Worm (Caenorhabditis elegans) whole organism, L4 larva: Measurements from ENCODE around the gene C25D7.10.
A peak's percentile ranks its signal among the peaks of the same experiment; 100 is the strongest.

Experiments
- F10B5.3 ChIP-seq: sonication (generic microtip); optimal IDR thresholded peaks from 2 replicates; lab custom pipeline; 2016; ENCODE audit warnings: mild to moderate bottlenecking, missing genetic modification characterization, missing compliant biosample characterization
- F26F4.8 ChIP-seq: fragments of 200-800 bp; sonication (Bioruptor generic); conservative IDR thresholded peaks from 2 replicates; pipeline ENCODE4 v1.3.6; 2022; ENCODE audit warnings: missing genetic modification characterization, missing compliant biosample characterization
- F44E2.7 ChIP-seq: fragments of 200-800 bp; sonication (Bioruptor generic); IDR thresholded peaks from 2 replicates; pipeline ENCODE4 v2.1.2; 2022; ENCODE audit warnings: missing genetic modification characterization, missing compliant biosample characterization
- R02D3.7 ChIP-seq: fragments of 150-350 bp; sonication (generic microtip); optimal IDR thresholded peaks from 3 replicates; lab custom pipeline; 2014; ENCODE audit warnings: missing biosample characterization, missing genetic modification characterization
- Y48G9A.11 ChIP-seq: fragments of 200-800 bp; sonication (Bioruptor generic); IDR thresholded peaks from 2 replicates; pipeline ENCODE4 v1.3.6; 2022; ENCODE audit warnings: missing genetic modification reagents, missing genetic modification characterization, missing compliant biosample characterization
- Y75B8A.6 ChIP-seq: fragments of 200-800 bp; sonication (Bioruptor generic); IDR thresholded peaks from 2 replicates; pipeline ENCODE4 v1.3.6; 2022; ENCODE audit warnings: missing genetic modification reagents, missing genetic modification characterization, missing compliant biosample characterization
- ZK337.2 ChIP-seq: fragments of 200-800 bp; sonication (Bioruptor generic); IDR thresholded peaks from 2 replicates; pipeline ENCODE4 v1.3.6; 2022; ENCODE audit warnings: missing genetic modification reagents, missing genetic modification characterization, missing compliant biosample characterization
- aly-2 ChIP-seq: sonication (generic microtip); optimal IDR thresholded peaks from 2 replicates; lab custom pipeline; 2018; ENCODE audit warnings: missing biosample characterization, missing genetic modification characterization
- ceh-28 ChIP-seq: fragments of 150-350 bp; optimal IDR thresholded peaks from 2 replicates; lab custom pipeline; 2014; ENCODE audit warnings: missing biosample characterization, missing genetic modification reagents, missing genetic modification characterization
- ceh-44 ChIP-seq: fragments of 200-800 bp; sonication (Bioruptor generic); IDR thresholded peaks from 2 replicates; pipeline ENCODE4 v1.3.6; 2022; ENCODE audit warnings: missing genetic modification reagents, missing genetic modification characterization, missing compliant biosample characterization
- ceh-62 ChIP-seq: sonication (generic microtip); optimal IDR thresholded peaks from 2 replicates; lab custom pipeline; 2017; ENCODE audit warnings: missing biosample characterization, missing genetic modification characterization
- cey-2 ChIP-seq: sonication (generic microtip); optimal IDR thresholded peaks from 3 replicates; lab custom pipeline; 2017; ENCODE audit warnings: missing genetic modification characterization, mild to moderate bottlenecking, missing compliant biosample characterization, antibody characterized with exemption, borderline replicate concordance; ENCODE audit not compliant: insufficient read depth
- daf-8 ChIP-seq: fragments of 200-800 bp; sonication (Bioruptor generic); IDR thresholded peaks from 2 replicates; pipeline ENCODE4 v1.3.6; 2022; ENCODE audit warnings: missing genetic modification characterization, missing compliant biosample characterization
- dmd-6 ChIP-seq: fragments of 200-800 bp; sonication (Bioruptor generic); IDR thresholded peaks from 2 replicates; pipeline ENCODE4 v1.3.6; 2022; ENCODE audit warnings: missing genetic modification reagents, missing genetic modification characterization, missing compliant biosample characterization
- dmd-9 ChIP-seq: fragments of 200-800 bp; sonication (Bioruptor generic); IDR thresholded peaks from 2 replicates; pipeline ENCODE4 v1.3.6; 2022; ENCODE audit warnings: missing genetic modification reagents, missing genetic modification characterization, missing compliant biosample characterization
- dpl-1 ChIP-seq: fragments of 150-350 bp; optimal IDR thresholded peaks from 2 replicates; lab custom pipeline; 2014; ENCODE audit warnings: missing biosample characterization, missing genetic modification reagents, missing genetic modification characterization
- duxl-1 ChIP-seq: sonication (generic microtip); optimal IDR thresholded peaks from 2 replicates; lab custom pipeline; 2016; ENCODE audit warnings: mild to moderate bottlenecking, missing genetic modification characterization, moderate library complexity, missing compliant biosample characterization; ENCODE audit not compliant: poor library complexity
- egl-27 ChIP-seq: sonication (generic microtip); optimal IDR thresholded peaks from 3 replicates; lab custom pipeline; 2017; ENCODE audit warnings: missing biosample characterization, missing genetic modification reagents, missing genetic modification characterization
- egl-43 ChIP-seq: fragments of 200-800 bp; sonication (Bioruptor generic); IDR thresholded peaks from 2 replicates; pipeline ENCODE4 v1.3.6; 2022; ENCODE audit warnings: missing genetic modification reagents, missing genetic modification characterization, missing compliant biosample characterization
- fkh-10 ChIP-seq: fragments of 150-350 bp; optimal IDR thresholded peaks from 2 replicates; lab custom pipeline; 2014; ENCODE audit warnings: missing biosample characterization, missing genetic modification reagents, missing genetic modification characterization
- gei-8 ChIP-seq: fragments of 200-800 bp; sonication (Bioruptor generic); optimal IDR thresholded peaks from 2 replicates; lab custom pipeline; 2018; ENCODE audit warnings: mild to moderate bottlenecking, missing genetic modification characterization, missing compliant biosample characterization
- hlh-11 ChIP-seq: fragments of 200-800 bp; sonication (Bioruptor generic); optimal IDR thresholded peaks from 2 replicates; lab custom pipeline; 2018; ENCODE audit warnings: mild to moderate bottlenecking, missing genetic modification characterization, missing compliant biosample characterization
- hlh-30 ChIP-seq: sonication (generic microtip); optimal IDR thresholded peaks from 2 replicates; lab custom pipeline; 2017; ENCODE audit warnings: antibody characterized with exemption, mild to moderate bottlenecking, missing genetic modification characterization, missing compliant biosample characterization; ENCODE audit not compliant: insufficient read depth
- lin-13 ChIP-seq: fragments of 150-350 bp; optimal IDR thresholded peaks from 2 replicates; lab custom pipeline; 2014; ENCODE audit warnings: missing biosample characterization, missing genetic modification reagents, missing genetic modification characterization
- lin-15B ChIP-seq: fragments of 150-350 bp; sonication (generic microtip); optimal IDR thresholded peaks from 3 replicates; lab custom pipeline; 2014; ENCODE audit warnings: missing biosample characterization, missing genetic modification characterization
- lin-29 ChIP-seq: fragments of 200-800 bp; sonication (Bioruptor generic); IDR thresholded peaks from 2 replicates; pipeline ENCODE4 v1.3.6; 2022; ENCODE audit warnings: missing genetic modification reagents, missing genetic modification characterization, missing compliant biosample characterization
- lin-39 ChIP-seq: fragments of 150-350 bp; optimal IDR thresholded peaks from 2 replicates; lab custom pipeline; 2014; ENCODE audit warnings: missing biosample characterization, missing genetic modification reagents, missing genetic modification characterization
- lir-3 ChIP-seq: sonication (generic microtip); optimal IDR thresholded peaks from 2 replicates; lab custom pipeline; 2016; ENCODE audit warnings: mild to moderate bottlenecking, missing genetic modification characterization, missing compliant biosample characterization
- lsy-2 ChIP-seq, 2 experiments: fragments of 150-350 bp in 1 of 2; sonication (generic microtip) in 1 of 2; optimal IDR thresholded peaks; 2 replicates each; lab custom pipeline; 2014 to 2017; ENCODE audit warnings: missing biosample characterization in 2 of 2, missing genetic modification characterization in 2 of 2
- madf-5 ChIP-seq, 2 experiments: fragments of 200-800 bp; sonication (Bioruptor generic); IDR thresholded peaks; 2 replicates each; pipeline ENCODE4 v1.3.6; 2022; ENCODE audit warnings: missing compliant biosample characterization in 2 of 2, missing genetic modification characterization in 2 of 2
- madf-9 ChIP-seq: fragments of 200-800 bp; sonication (Bioruptor generic); conservative IDR thresholded peaks from 2 replicates; pipeline ENCODE4 v1.3.6; 2022; ENCODE audit warnings: missing genetic modification reagents, missing genetic modification characterization, missing compliant biosample characterization
- mep-1 ChIP-seq: fragments of 150-350 bp; sonication (generic microtip); optimal IDR thresholded peaks from 3 replicates; lab custom pipeline; 2014; ENCODE audit warnings: missing biosample characterization, missing genetic modification characterization
- mes-2 ChIP-seq: sonication (generic microtip); optimal IDR thresholded peaks from 2 replicates; lab custom pipeline; 2016; ENCODE audit warnings: missing genotype, mild to moderate bottlenecking, missing genetic modification characterization, missing compliant biosample characterization; ENCODE audit not compliant: poor library complexity, severe bottlenecking
- mxl-3 ChIP-seq: fragments of 200-800 bp; sonication (Bioruptor generic); optimal IDR thresholded peaks from 2 replicates; lab custom pipeline; 2018; ENCODE audit warnings: mild to moderate bottlenecking, missing genetic modification characterization, missing compliant biosample characterization
- nhr-10 ChIP-seq: fragments of 150-350 bp; optimal IDR thresholded peaks from 2 replicates; lab custom pipeline; 2014; ENCODE audit warnings: missing biosample characterization, missing genetic modification characterization
- nhr-102 ChIP-seq: sonication (generic microtip); optimal IDR thresholded peaks from 2 replicates; lab custom pipeline; 2016; ENCODE audit warnings: mild to moderate bottlenecking, missing genetic modification characterization, moderate library complexity, missing compliant biosample characterization
- nhr-28 ChIP-seq: fragments of 150-350 bp; optimal IDR thresholded peaks from 2 replicates; lab custom pipeline; 2014; ENCODE audit warnings: missing biosample characterization, missing genetic modification characterization
- nhr-41 ChIP-seq: fragments of 200-800 bp; sonication (Bioruptor generic); IDR thresholded peaks from 2 replicates; pipeline ENCODE4 v1.3.6; 2022; ENCODE audit warnings: missing genetic modification reagents, missing genetic modification characterization, missing compliant biosample characterization
- nhr-48 ChIP-seq: sonication (generic microtip); optimal IDR thresholded peaks from 2 replicates; lab custom pipeline; 2016; ENCODE audit warnings: mild to moderate bottlenecking, missing genetic modification characterization, missing compliant biosample characterization
- nhr-77 ChIP-seq: fragments of 150-350 bp; optimal IDR thresholded peaks from 2 replicates; lab custom pipeline; 2014; ENCODE audit warnings: missing biosample characterization, missing genetic modification characterization
- php-3 ChIP-seq: fragments of 200-800 bp; sonication (Bioruptor generic); IDR thresholded peaks from 2 replicates; pipeline ENCODE4 v1.3.6; 2022; ENCODE audit warnings: missing genetic modification reagents, missing genetic modification characterization, missing compliant biosample characterization
- pqm-1 ChIP-seq: sonication (generic microtip); optimal IDR thresholded peaks from 2 replicates; lab custom pipeline; 2017; ENCODE audit warnings: missing biosample characterization, missing genetic modification characterization
- sdz-12 ChIP-seq: fragments of 200-800 bp; sonication (Bioruptor generic); optimal IDR thresholded peaks from 2 replicates; lab custom pipeline; 2018; ENCODE audit warnings: mild to moderate bottlenecking, missing genetic modification characterization, missing compliant biosample characterization
- set-16 ChIP-seq: fragments of 200-800 bp; sonication (Bioruptor generic); IDR thresholded peaks from 2 replicates; pipeline ENCODE4 v1.3.6; 2022; ENCODE audit warnings: missing genetic modification reagents, missing genetic modification characterization, missing compliant biosample characterization
- snpc-4 ChIP-seq: fragments of 150-350 bp; optimal IDR thresholded peaks from 2 replicates; lab custom pipeline; 2014; ENCODE audit warnings: missing biosample characterization, missing genetic modification characterization
- tag-97 ChIP-seq: fragments of 200-800 bp; sonication (Bioruptor generic); IDR thresholded peaks from 2 replicates; pipeline ENCODE4 v1.3.6; 2022; ENCODE audit warnings: missing genetic modification characterization, missing compliant biosample characterization
- unc-62 ChIP-seq, 3 experiments: fragments of 150-350 bp in 1 of 3; sonication (generic microtip); optimal IDR thresholded peaks in 2 of 3; peaks in 1 of 3; 1 replicate in 1 of 3; 2 replicates in 2 of 3; lab custom pipeline; 2014 to 2017; ENCODE audit warnings: missing biosample characterization in 3 of 3, missing genetic modification characterization in 3 of 3, missing genetic modification reagents in 3 of 3, missing genotype in 1 of 3
- zag-1 ChIP-seq: fragments of 150-350 bp; optimal IDR thresholded peaks from 2 replicates; lab custom pipeline; 2014; ENCODE audit warnings: missing biosample characterization, missing genetic modification characterization
- zfp-3 ChIP-seq: fragments of 200-800 bp; sonication (Bioruptor generic); conservative IDR thresholded peaks from 2 replicates; pipeline ENCODE4 v1.3.6; 2022; ENCODE audit warnings: missing genetic modification reagents, missing genetic modification characterization, missing compliant biosample characterization
- zip-2 ChIP-seq: fragments of 150-350 bp; optimal IDR thresholded peaks from 2 replicates; lab custom pipeline; 2014; ENCODE audit warnings: missing biosample characterization, missing genetic modification characterization
- ztf-7 ChIP-seq: fragments of 150-350 bp; optimal IDR thresholded peaks from 2 replicates; lab custom pipeline; 2014; ENCODE audit warnings: missing biosample characterization, missing genetic modification characterization

Gene C25D7.10

ce11 chrV:15085335-15085800 is 18.1 kb downstream of the C25D7.10 start, which contains the start of the genes ahsa-1 and C01G10.7:
Gene ahsa-1 (minus strand): TSS chrV:15085385.
Gene C01G10.7 (plus strand): TSS chrV:15085747.
- TF ChIP-seq set-16 (GFP tag; lab: Robert Waterston, UW) (no peak), zip-2 (no peak), nhr-102 (tag; lab: Kevin White, UChicago) (no peak), ZK337.2 (peak; percentile 91), dpl-1 (peak; percentile 84), aly-2 (tag; lab: Kevin White, UChicago) (no peak), tag-97 (GFP tag; lab: Robert Waterston, UW) (0 out of 2 replicates have a peak, but pooled peaks have one; percentile 12), egl-43 (no peak), dmd-6 (GFP tag; lab: Robert Waterston, UW) (peak; percentile 86), ceh-62 (tag; lab: Kevin White, UChicago) (no peak), R02D3.7 (tag; lab: Kevin White, UChicago) (peak; percentile 89), lin-15B (tag; lab: Kevin White, UChicago) (peak; percentile 91), Y48G9A.11 (GFP tag; lab: Robert Waterston, UW) (peak; percentile 82), fkh-10 (GFP tag; lab: Kevin White, UChicago) (peak; percentile 80), mxl-3 (GFP tag; lab: Kevin White, UChicago) (peak; percentile 19), mes-2 (peak; percentile 99), lir-3 (tag; lab: Kevin White, UChicago) (no peak), zag-1 (no peak), madf-5 (GFP tag; IDR thresholded peaks at IDR 0.05; lab: Robert Waterston, UW) (peak; percentile 45 to 64; a peak in 2 of 4 replicates), gei-8 (GFP tag; lab: Kevin White, UChicago) (no peak), nhr-28 (tag; lab: Kevin White, UChicago) (peak; percentile 64), daf-8 (GFP tag; lab: Robert Waterston, UW) (no peak), ztf-7 (tag; lab: Kevin White, UChicago) (peak; percentile 40), F26F4.8 (no peak), cey-2 (no peak), snpc-4 (tag; lab: Kevin White, UChicago) (no peak), nhr-10 (peak; percentile 8), egl-27 (tag; lab: Kevin White, UChicago) (no peak), dmd-9 (GFP tag; lab: Robert Waterston, UW) (peak; percentile 86), madf-9 (GFP tag; lab: Robert Waterston, UW) (peak; percentile 75), nhr-77 (tag; lab: Kevin White, UChicago) (peak; percentile 88), Y75B8A.6 (GFP tag; lab: Robert Waterston, UW) (no peak), nhr-41 (no peak), unc-62 (GFP tag; optimal IDR thresholded peaks at IDR 0.05 in 1 of 2; lab: Kevin White, UChicago) (no peak), unc-62 (tag; optimal IDR thresholded peaks at IDR 0.05; lab: Kevin White, UChicago) (no peak), lin-39 (tag; lab: Kevin White, UChicago) (no peak), php-3 (GFP tag; lab: Robert Waterston, UW) (no peak), nhr-48 (tag; lab: Kevin White, UChicago) (no peak), zfp-3 (GFP tag; lab: Robert Waterston, UW) (0 out of 2 replicates have a peak, but pooled peaks have one; percentile 32), sdz-12 (GFP tag; lab: Kevin White, UChicago) (no peak), hlh-11 (tag; lab: Kevin White, UChicago) (peak; percentile 74), ceh-44 (GFP tag; lab: Robert Waterston, UW) (peak; percentile 72; the same call in 1 of the 2 replicates), lin-29 (GFP tag; lab: Robert Waterston, UW) (no peak), mep-1 (no peak), F44E2.7 (GFP tag; lab: Robert Waterston, UW) (no peak), ceh-28 (tag; lab: Kevin White, UChicago) (no peak), lin-13 (peak; percentile 86), duxl-1 (tag; lab: Kevin White, UChicago) (peak; percentile 72), hlh-30 (tag; lab: Kevin White, UChicago) (no peak), pqm-1 (tag; lab: Kevin White, UChicago) (peak; percentile 72), F10B5.3 (no peak), lsy-2 (tag; optimal IDR thresholded peaks at IDR 0.05; lab: Kevin White, UChicago) (peak; percentile 64 to 94)
